Fruit fly (Drosophila melanogaster) whole organism, wandering third instar larva: ENCODE data around the gene CG14535.
A peak's percentile ranks its signal among the peaks of the same experiment; 100 is the strongest.

Experiments used
- Abd-B ChIP-seq: fragments of >200 bp; optimal IDR thresholded peaks from 2 replicates; lab custom pipeline; 2017; ENCODE audit warnings: missing biosample characterization, missing genetic modification characterization
- CG32264 ChIP-seq: fragments of 200-800 bp; sonication (Bioruptor generic); optimal IDR thresholded peaks from 2 replicates; lab custom pipeline; 2016; ENCODE audit warnings: missing biosample characterization, missing genetic modification characterization
- CG9705 ChIP-seq: fragments of 200-800 bp; sonication (Bioruptor generic); optimal IDR thresholded peaks from 2 replicates; lab custom pipeline; 2018; ENCODE audit warnings: missing biosample characterization, mild to moderate bottlenecking, missing genetic modification characterization
- CrebA ChIP-seq: fragments of 200-800 bp; sonication (Bioruptor generic); optimal IDR thresholded peaks from 2 replicates; lab custom pipeline; 2016; ENCODE audit warnings: missing biosample characterization, mild to moderate bottlenecking, missing genetic modification characterization, borderline replicate concordance
- Dfd ChIP-seq: fragments of >200 bp; optimal IDR thresholded peaks from 2 replicates; lab custom pipeline; 2017; ENCODE audit warnings: missing biosample characterization, missing genetic modification characterization
- Dif ChIP-seq: fragments of 200-275, 200-300 bp; sonication (Bioruptor generic); optimal IDR thresholded peaks from 2 replicates; lab custom pipeline; 2018; ENCODE audit warnings: missing biosample characterization, missing genetic modification characterization; ENCODE audit not compliant: partially characterized antibody
- GATAd ChIP-seq: sonication (Bioruptor generic); optimal IDR thresholded peaks from 2 replicates; lab custom pipeline; 2016; ENCODE audit warnings: missing biosample characterization, missing genetic modification characterization
- HLH106 ChIP-seq: fragments of 200-800 bp; optimal IDR thresholded peaks from 3 replicates; lab custom pipeline; 2019; ENCODE audit warnings: missing biosample characterization, mild to moderate bottlenecking, missing genetic modification characterization, moderate library complexity
- Hnf4 ChIP-seq: fragments of 200-800 bp; sonication (Bioruptor generic); optimal IDR thresholded peaks from 2 replicates; lab custom pipeline; 2016; ENCODE audit warnings: missing biosample characterization, mild to moderate bottlenecking, missing genetic modification characterization
- Hr78 ChIP-seq: fragments of >200 bp; optimal IDR thresholded peaks from 2 replicates; lab custom pipeline; 2017; ENCODE audit warnings: missing biosample characterization, missing genetic modification characterization
- Hr83 ChIP-seq: fragments of 200-300 bp; sonication (Bioruptor generic); optimal IDR thresholded peaks from 2 replicates; lab custom pipeline; 2016; ENCODE audit warnings: missing biosample characterization, mild to moderate bottlenecking, missing genetic modification characterization, moderate library complexity; ENCODE audit not compliant: poor library complexity, severe bottlenecking
- Jra ChIP-seq: sonication (Bioruptor generic); optimal IDR thresholded peaks from 2 replicates; lab custom pipeline; 2016; ENCODE audit warnings: missing biosample characterization, missing genetic modification characterization
- Mio ChIP-seq: sonication (Bioruptor generic); optimal IDR thresholded peaks from 2 replicates; lab custom pipeline; 2016; ENCODE audit warnings: missing biosample characterization, missing genetic modification characterization
- Myc ChIP-seq: fragments of >200 bp; optimal IDR thresholded peaks from 2 replicates; lab custom pipeline; 2017
- N ChIP-seq: fragments of >200 bp; optimal IDR thresholded peaks from 2 replicates; lab custom pipeline; 2018; ENCODE audit warnings: missing biosample characterization, missing external identifiers, missing genetic modification characterization
- OdsH ChIP-seq: fragments of 200-800 bp; sonication (Bioruptor generic); optimal IDR thresholded peaks from 2 replicates; lab custom pipeline; 2016; ENCODE audit warnings: missing biosample characterization, mild to moderate bottlenecking, missing genetic modification characterization
- Rel ChIP-seq, 2 experiments: fragments of 200-800 bp; sonication (Bioruptor generic) in 1 of 2; optimal IDR thresholded peaks; 2 replicates in 1 of 2; 3 replicates in 1 of 2; lab custom pipeline; 2016 to 2019; ENCODE audit warnings: mild to moderate bottlenecking in 2 of 2, missing biosample characterization in 2 of 2, missing genetic modification characterization in 2 of 2, moderate library complexity in 1 of 2
- Sp1 ChIP-seq: fragments of 200-800 bp; sonication (Bioruptor generic); optimal IDR thresholded peaks from 3 replicates; lab custom pipeline; 2019; ENCODE audit warnings: missing biosample characterization, mild to moderate bottlenecking, missing genetic modification characterization, moderate library complexity
- Vsx2 ChIP-seq: fragments of 200-300, 225-300 bp; sonication (Bioruptor generic); optimal IDR thresholded peaks from 2 replicates; lab custom pipeline; 2018; ENCODE audit warnings: missing biosample characterization, missing genetic modification characterization; ENCODE audit not compliant: partially characterized antibody
- br ChIP-seq: fragments of 200-800 bp; sonication (Bioruptor generic); optimal IDR thresholded peaks from 2 replicates; lab custom pipeline; 2016; ENCODE audit warnings: missing biosample characterization, missing genetic modification characterization
- brk ChIP-seq: fragments of 200-800 bp; sonication (Bioruptor generic); optimal IDR thresholded peaks from 2 replicates; lab custom pipeline; 2016; ENCODE audit warnings: missing biosample characterization, mild to moderate bottlenecking, missing genetic modification characterization
- dl ChIP-seq, 2 experiments: fragments of 175-275, 200-275 bp in 1 of 2; fragments of 200-275 bp in 1 of 2; sonication (Bioruptor generic); optimal IDR thresholded peaks; lab custom pipeline; 2018; ENCODE audit warnings: mild to moderate bottlenecking in 2 of 2, missing biosample characterization in 2 of 2, missing genetic modification characterization in 2 of 2, moderate library complexity in 2 of 2; ENCODE audit not compliant: partially characterized antibody in 2 of 2, insufficient read depth in 1 of 2
- dmrt93B ChIP-seq: fragments of 200-800 bp; sonication (Bioruptor generic); optimal IDR thresholded peaks from 2 replicates; lab custom pipeline; 2018; ENCODE audit warnings: missing biosample characterization, mild to moderate bottlenecking, missing genetic modification characterization
- dsf ChIP-seq: sonication (Bioruptor generic); optimal IDR thresholded peaks from 2 replicates; lab custom pipeline; 2016; ENCODE audit warnings: missing biosample characterization, missing genetic modification characterization, borderline replicate concordance
- ey ChIP-seq: fragments of 200-800 bp; sonication (Bioruptor generic); optimal IDR thresholded peaks from 2 replicates; lab custom pipeline; 2016; ENCODE audit warnings: missing biosample characterization, missing genetic modification characterization
- foxo ChIP-seq, 2 experiments: fragments of 200-800 bp; sonication (Bioruptor generic); optimal IDR thresholded peaks; 2 replicates in 1 of 2; 3 replicates in 1 of 2; lab custom pipeline; 2016 to 2017; ENCODE audit warnings: missing biosample characterization in 2 of 2, missing genetic modification characterization in 2 of 2
- fru ChIP-seq: fragments of 200-800 bp; sonication (Bioruptor generic); optimal IDR thresholded peaks from 3 replicates; lab custom pipeline; 2016; ENCODE audit warnings: missing biosample characterization, mild to moderate bottlenecking, missing genetic modification characterization
- h ChIP-seq: fragments of 200-800 bp; sonication (Bioruptor generic); optimal IDR thresholded peaks from 3 replicates; lab custom pipeline; 2016; ENCODE audit warnings: missing biosample characterization, mild to moderate bottlenecking, missing genetic modification characterization
- jim ChIP-seq: fragments of 175-275, 200-325 bp; sonication (Bioruptor generic); optimal IDR thresholded peaks from 2 replicates; lab custom pipeline; 2016; ENCODE audit warnings: missing biosample characterization, mild to moderate bottlenecking, missing genetic modification characterization
- lola ChIP-seq: fragments of >200 bp; optimal IDR thresholded peaks from 2 replicates; lab custom pipeline; 2017; ENCODE audit warnings: missing biosample characterization, missing genetic modification characterization
- pan ChIP-seq: fragments of >200 bp; optimal IDR thresholded peaks from 2 replicates; lab custom pipeline; 2017
- psq ChIP-seq: fragments of 200-800 bp; sonication (Bioruptor generic); optimal IDR thresholded peaks from 3 replicates; lab custom pipeline; 2017; ENCODE audit warnings: missing biosample characterization, mild to moderate bottlenecking, missing genetic modification characterization, moderate library complexity
- rgr ChIP-seq: fragments of 200-800 bp; sonication (Bioruptor generic); optimal IDR thresholded peaks from 3 replicates; lab custom pipeline; 2016; ENCODE audit warnings: missing biosample characterization, mild to moderate bottlenecking, missing genetic modification characterization
- sage ChIP-seq: fragments of 200-800 bp; sonication (Bioruptor generic); optimal IDR thresholded peaks from 2 replicates; lab custom pipeline; 2016; ENCODE audit warnings: missing biosample characterization, mild to moderate bottlenecking, missing genetic modification characterization
- sv ChIP-seq: fragments of 200-800 bp; sonication (Bioruptor generic); optimal IDR thresholded peaks from 3 replicates; lab custom pipeline; 2016; ENCODE audit warnings: missing biosample characterization, missing genetic modification characterization
- tai ChIP-seq: sonication (Bioruptor generic); optimal IDR thresholded peaks from 2 replicates; lab custom pipeline; 2016; ENCODE audit warnings: missing biosample characterization, missing genetic modification characterization
- usp ChIP-seq: fragments of >200 bp; optimal IDR thresholded peaks from 2 replicates; lab custom pipeline; 2017; ENCODE audit warnings: missing biosample characterization, missing genetic modification characterization
- woc ChIP-seq: sonication (Bioruptor generic); optimal IDR thresholded peaks from 2 replicates; lab custom pipeline; 2016; ENCODE audit warnings: missing biosample characterization, mild to moderate bottlenecking, missing genetic modification characterization

CG14535 gene

DNA sequence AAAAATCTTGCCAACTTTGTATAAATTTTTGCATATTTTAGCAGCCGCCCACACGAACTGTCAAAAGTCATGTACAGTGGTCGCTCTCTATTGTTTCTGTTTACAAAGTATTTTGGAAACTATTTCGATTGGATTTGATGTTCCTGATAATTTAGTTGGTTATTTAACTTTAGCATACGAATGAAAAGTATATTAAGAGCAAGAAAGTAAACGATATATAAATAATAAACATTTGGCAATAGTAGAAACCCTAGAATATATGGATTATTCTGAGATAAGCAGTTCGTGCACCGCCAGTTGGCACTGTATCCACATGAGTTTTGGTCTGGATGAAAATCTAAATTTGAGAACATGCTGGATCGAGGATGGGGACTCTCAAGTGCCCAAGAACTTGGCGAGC is 22.0 kb downstream of the CG14535 start:
- TF ChIP-seq Abd-B (GFP tag; lab: Kevin White, UChicago) (no peak), lola (GFP tag; lab: Kevin White, UChicago) (no peak), brk (GFP tag; lab: Kevin White, UChicago) (no peak)

DNA sequence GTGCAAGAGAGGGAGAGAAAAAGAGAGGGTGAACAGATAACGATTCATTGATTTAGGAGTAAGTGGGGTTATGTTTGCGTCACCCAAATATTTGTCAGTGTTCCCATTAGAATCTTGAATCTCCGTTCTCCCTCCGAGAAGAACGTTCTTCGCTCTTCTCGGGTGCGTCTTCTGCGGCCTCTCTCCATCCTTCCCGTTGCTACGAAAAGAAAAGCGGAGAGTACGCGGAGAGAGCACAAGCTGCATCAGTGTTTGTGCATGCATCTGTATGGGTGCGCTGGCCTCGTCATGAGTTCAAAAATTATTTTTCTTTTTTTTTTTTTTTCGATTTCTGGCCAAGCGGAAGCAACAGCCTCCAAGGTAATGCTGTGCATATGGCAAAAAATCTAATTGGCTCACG is 26.4 kb downstream of the CG14535 start:
- TF ChIP-seq Hnf4 (GFP tag; lab: Kevin White, UChicago) = peak; percentile 11
- TF ChIP-seq CG32264 = no peak
- peak; percentile 62 for TF ChIP-seq N (GFP tag; lab: Kevin White, UChicago)
- peak; percentile 54 to 55 for TF ChIP-seq dl (GFP tag; optimal IDR thresholded peaks at IDR 0.05; lab: Kevin White, UChicago; ENCODE audit: insufficient read depth in 1 of 2, partially characterized antibody in 2 of 2)
- TF ChIP-seq lola (GFP tag; lab: Kevin White, UChicago) = no peak
- no peak for TF ChIP-seq Abd-B (GFP tag; lab: Kevin White, UChicago)
- no peak for TF ChIP-seq Sp1
- TF ChIP-seq Hr83 = peak; percentile 56
- no peak for TF ChIP-seq Vsx2 (GFP tag; lab: Kevin White, UChicago)
- TF ChIP-seq Rel (GFP tag; optimal IDR thresholded peaks at IDR 0.05; lab: Kevin White, UChicago) = peak; percentile 10
- TF ChIP-seq Rel (tag; optimal IDR thresholded peaks at IDR 0.05; lab: Kevin White, UChicago) = no peak
- TF ChIP-seq foxo (GFP tag; optimal IDR thresholded peaks at IDR 0.05; lab: Kevin White, UChicago) = no peak
- no peak for TF ChIP-seq ey (GFP tag; lab: Kevin White, UChicago)
- no peak for TF ChIP-seq sage (GFP tag; lab: Kevin White, UChicago)
- TF ChIP-seq Hr78 = no peak
- TF ChIP-seq dmrt93B = no peak
- no peak for TF ChIP-seq tai (GFP tag; lab: Kevin White, UChicago)
- TF ChIP-seq OdsH (GFP tag; lab: Kevin White, UChicago) = no peak
- no peak for TF ChIP-seq CG9705 (GFP tag; lab: Kevin White, UChicago)
- TF ChIP-seq fru = no peak
- TF ChIP-seq woc (GFP tag; lab: Kevin White, UChicago) = no peak
- TF ChIP-seq pan (lab: Kevin White, UChicago) = no peak
- TF ChIP-seq br (GFP tag; lab: Kevin White, UChicago) = no peak
- no peak for TF ChIP-seq CrebA (GFP tag; lab: Kevin White, UChicago)
- TF ChIP-seq HLH106 (tag; lab: Kevin White, UChicago) = no peak
- TF ChIP-seq usp (GFP tag; lab: Kevin White, UChicago) = no peak
- no peak for TF ChIP-seq Jra (GFP tag; lab: Kevin White, UChicago)
- no peak for TF ChIP-seq dsf
- TF ChIP-seq h (GFP tag; lab: Kevin White, UChicago) = no peak
- TF ChIP-seq Mio (GFP tag; lab: Kevin White, UChicago) = no peak
- no peak for TF ChIP-seq brk (GFP tag; lab: Kevin White, UChicago)
- TF ChIP-seq sv = no peak
- TF ChIP-seq Dif (GFP tag; lab: Kevin White, UChicago) = peak; percentile 88
- TF ChIP-seq Myc (lab: Kevin White, UChicago) = no peak
- no peak for TF ChIP-seq GATAd (GFP tag; lab: Kevin White, UChicago)
- no peak for TF ChIP-seq psq (GFP tag; lab: Kevin White, UChicago)
- TF ChIP-seq Dfd = no peak
- peak; percentile 41 for TF ChIP-seq rgr (GFP tag; lab: Kevin White, UChicago)
- no peak for TF ChIP-seq jim (GFP tag; lab: Kevin White, UChicago)

DNA sequence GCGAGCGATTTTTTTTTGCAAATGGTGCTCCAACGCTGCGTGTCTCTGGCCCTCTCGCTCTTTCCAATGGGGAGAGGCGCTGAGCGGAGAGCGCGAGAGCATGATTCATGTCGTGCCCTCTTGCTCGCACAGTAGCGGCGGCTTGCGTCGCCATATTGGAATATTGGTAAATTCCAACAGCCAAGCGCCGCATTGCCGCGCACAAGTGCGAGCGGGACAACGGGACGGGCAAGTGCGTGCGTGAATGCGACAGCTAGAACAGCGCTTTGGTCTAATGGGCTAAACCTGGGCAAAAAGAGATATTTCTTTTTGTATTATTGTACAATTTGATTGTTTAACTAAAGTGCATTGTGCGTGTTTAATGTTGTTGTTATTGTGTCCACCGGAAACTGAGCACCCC is 27.0 kb downstream of the CG14535 start:
- no peak for TF ChIP-seq Hnf4 (GFP tag; lab: Kevin White, UChicago)
- no peak for TF ChIP-seq pan (lab: Kevin White, UChicago)
- TF ChIP-seq ey (GFP tag; lab: Kevin White, UChicago) = no peak
- TF ChIP-seq tai (GFP tag; lab: Kevin White, UChicago) = no peak
- TF ChIP-seq rgr (GFP tag; lab: Kevin White, UChicago) = peak; percentile 25
- peak; percentile 86 for TF ChIP-seq Dif (GFP tag; lab: Kevin White, UChicago)
- TF ChIP-seq dsf = no peak
- TF ChIP-seq usp (GFP tag; lab: Kevin White, UChicago) = no peak
- no peak for TF ChIP-seq Mio (GFP tag; lab: Kevin White, UChicago)
- no peak for TF ChIP-seq Sp1
- no peak for TF ChIP-seq Dfd
- TF ChIP-seq foxo (GFP tag; optimal IDR thresholded peaks at IDR 0.05; lab: Kevin White, UChicago) = no peak
- no peak for TF ChIP-seq sv
- no peak for TF ChIP-seq lola (GFP tag; lab: Kevin White, UChicago)
- no peak for TF ChIP-seq jim (GFP tag; lab: Kevin White, UChicago)
- TF ChIP-seq HLH106 (tag; lab: Kevin White, UChicago) = peak; percentile 42
- peak; percentile 31 for TF ChIP-seq br (GFP tag; lab: Kevin White, UChicago)
- no peak for TF ChIP-seq woc (GFP tag; lab: Kevin White, UChicago)
- TF ChIP-seq Myc (lab: Kevin White, UChicago) = no peak
- TF ChIP-seq GATAd (GFP tag; lab: Kevin White, UChicago) = no peak
- no peak for TF ChIP-seq brk (GFP tag; lab: Kevin White, UChicago)
- TF ChIP-seq h (GFP tag; lab: Kevin White, UChicago) = peak; percentile 58
- TF ChIP-seq fru = peak; percentile 28
- TF ChIP-seq CG9705 (GFP tag; lab: Kevin White, UChicago) = peak; percentile 13
- TF ChIP-seq psq (GFP tag; lab: Kevin White, UChicago) = no peak
- TF ChIP-seq dl (GFP tag; optimal IDR thresholded peaks at IDR 0.05; lab: Kevin White, UChicago; ENCODE audit: insufficient read depth in 1 of 2, partially characterized antibody in 2 of 2) = peak; percentile 49 to 87
- TF ChIP-seq Rel (GFP tag; optimal IDR thresholded peaks at IDR 0.05; lab: Kevin White, UChicago) = no peak
- TF ChIP-seq Rel (tag; optimal IDR thresholded peaks at IDR 0.05; lab: Kevin White, UChicago) = peak; percentile 39
- TF ChIP-seq Vsx2 (GFP tag; lab: Kevin White, UChicago) = no peak
- no peak for TF ChIP-seq CG32264
- TF ChIP-seq N (GFP tag; lab: Kevin White, UChicago) = no peak
- TF ChIP-seq Hr83 = peak; percentile 52
- TF ChIP-seq Hr78 = no peak
- TF ChIP-seq Abd-B (GFP tag; lab: Kevin White, UChicago) = no peak
- TF ChIP-seq sage (GFP tag; lab: Kevin White, UChicago) = no peak
- no peak for TF ChIP-seq dmrt93B
- TF ChIP-seq OdsH (GFP tag; lab: Kevin White, UChicago) = no peak
- TF ChIP-seq Jra (GFP tag; lab: Kevin White, UChicago) = peak; percentile 87
- TF ChIP-seq CrebA (GFP tag; lab: Kevin White, UChicago) = no peak
- TF ChIP-seq, all 38 proteins: peak for 11
